Fruit fly (Drosophila melanogaster): ENCODE measurements around the gene Pomp.

DNA sequence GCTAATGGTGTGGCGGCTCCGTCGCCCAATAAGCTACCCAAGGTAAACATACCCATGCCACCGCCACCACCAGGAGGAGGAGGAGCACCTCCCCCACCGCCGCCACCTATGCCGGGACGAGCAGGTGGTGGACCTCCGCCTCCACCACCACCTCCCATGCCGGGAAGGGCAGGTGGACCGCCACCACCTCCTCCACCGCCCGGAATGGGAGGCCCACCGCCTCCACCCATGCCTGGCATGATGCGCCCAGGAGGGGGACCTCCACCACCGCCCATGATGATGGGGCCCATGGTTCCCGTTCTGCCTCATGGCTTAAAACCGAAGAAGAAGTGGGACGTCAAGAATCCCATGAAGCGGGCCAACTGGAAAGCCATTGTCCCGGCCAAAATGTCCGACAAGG lies 22.8 kb upstream of the Pomp start:
- TF ChIP-seq Sin3A (optimal IDR thresholded peaks at IDR 0.05): no peak
- no peak for TF ChIP-seq ttk (optimal IDR thresholded peaks at IDR 0.05)
- no peak for TF ChIP-seq Myc (optimal IDR thresholded peaks at IDR 0.05)
